Worm (Caenorhabditis elegans): ENCODE results near the gene ins-1.
A peak's percentile ranks its signal among the peaks of the same experiment; 100 is the strongest.

The ins-1 gene

ce11 chrIV:10463127-10463526 lies 26.6 kb downstream of the ins-1 start:
- TF ChIP-seq unc-39 (tag; optimal IDR thresholded peaks at IDR 0.05) (no peak), unc-62 (GFP tag; optimal IDR thresholded peaks at IDR 0.05) (no peak), crh-2 (tag; optimal IDR thresholded peaks at IDR 0.05) (peak; percentile 33), C34F6.9 (tag; optimal IDR thresholded peaks at IDR 0.05) (no peak), nhr-77 (tag; optimal IDR thresholded peaks at IDR 0.05) (no peak), alr-1 (tag; optimal IDR thresholded peaks at IDR 0.05) (no peak), mbf-1 (tag; optimal IDR thresholded peaks at IDR 0.05) (no peak), nhr-21 (tag; optimal IDR thresholded peaks at IDR 0.05) (no peak), R02D3.7 (tag; optimal IDR thresholded peaks at IDR 0.05) (no peak), peb-1 (tag; optimal IDR thresholded peaks at IDR 0.05) (no peak), sma-3 (GFP tag; optimal IDR thresholded peaks at IDR 0.05) (peak; percentile 17), elt-1 (tag; optimal IDR thresholded peaks at IDR 0.05) (no peak), nhr-12 (tag; optimal IDR thresholded peaks at IDR 0.05) (no peak), fos-1 (tag; optimal IDR thresholded peaks at IDR 0.05) (peak; percentile 98), skn-1 (tag; optimal IDR thresholded peaks at IDR 0.05) (no peak), ceh-82 (tag; optimal IDR thresholded peaks at IDR 0.05) (no peak), unc-55 (GFP tag; optimal IDR thresholded peaks at IDR 0.05) (no peak), gmeb-1 (tag; optimal IDR thresholded peaks at IDR 0.05) (peak; percentile 62), nhr-11 (tag; optimal IDR thresholded peaks at IDR 0.05) (no peak), sma-9 (GFP tag; optimal IDR thresholded peaks at IDR 0.05) (peak; percentile 79), sma-9 (tag; optimal IDR thresholded peaks at IDR 0.05) (no peak)

- TF ChIP-seq zag-1 (tag; optimal IDR thresholded peaks at IDR 0.05), result no peak
- no peak for TF ChIP-seq snpc-4 (tag; optimal IDR thresholded peaks at IDR 0.05)
- no peak for TF ChIP-seq blmp-1 (tag; optimal IDR thresholded peaks at IDR 0.05; ENCODE audit: insufficient read depth)
- TF ChIP-seq skn-1 (tag; optimal IDR thresholded peaks at IDR 0.05), result no peak
- no peak for TF ChIP-seq ceh-16 (tag; optimal IDR thresholded peaks at IDR 0.05)
- no peak for TF ChIP-seq lin-39 (tag; optimal IDR thresholded peaks at IDR 0.05)
- TF ChIP-seq nhr-12 (tag; optimal IDR thresholded peaks at IDR 0.05), result no peak
- no peak for TF ChIP-seq mab-5 (tag; optimal IDR thresholded peaks at IDR 0.05)
- TF ChIP-seq peb-1 (tag; optimal IDR thresholded peaks at IDR 0.05), result no peak
- no peak for TF ChIP-seq ceh-82 (tag; optimal IDR thresholded peaks at IDR 0.05)
These were observed 27.6 kb downstream of the ins-1 start, which contains the start of gene ugt-43 for ce11 chrIV:10463987-10464638. Gene ugt-43 (plus strand): TSS chrIV:10464588.

- TF ChIP-seq dmd-4 (tag; optimal IDR thresholded peaks at IDR 0.05) (no peak), mab-5 (tag; optimal IDR thresholded peaks at IDR 0.05) (no peak), nhr-77 (tag; optimal IDR thresholded peaks at IDR 0.05) (no peak), nhr-12 (tag; optimal IDR thresholded peaks at IDR 0.05) (no peak), lin-11 (tag; optimal IDR thresholded peaks at IDR 0.05) (no peak), elt-1 (tag; optimal IDR thresholded peaks at IDR 0.05) (no peak), ceh-16 (tag; optimal IDR thresholded peaks at IDR 0.05) (no peak), sma-9 (GFP tag; optimal IDR thresholded peaks at IDR 0.05) (no peak), sma-9 (tag; optimal IDR thresholded peaks at IDR 0.05) (no peak), nhr-23 (tag; optimal IDR thresholded peaks at IDR 0.05) (no peak), crh-2 (tag; optimal IDR thresholded peaks at IDR 0.05) (no peak), unc-55 (GFP tag; optimal IDR thresholded peaks at IDR 0.05) (no peak), alr-1 (tag; optimal IDR thresholded peaks at IDR 0.05) (no peak), ztf-1 (GFP tag; conservative IDR thresholded peaks at IDR 0.05) (no peak), nhr-129 (tag; optimal IDR thresholded peaks at IDR 0.05) (no peak)
These were observed 29.3 kb downstream of the ins-1 start for ce11 chrIV:10465764-10466163.

- peak; percentile 91 for TF ChIP-seq fos-1 (tag; optimal IDR thresholded peaks at IDR 0.05)
- peak; percentile 59 for TF ChIP-seq sma-9 (GFP tag; optimal IDR thresholded peaks at IDR 0.05)
- no peak for TF ChIP-seq sma-9 (tag; optimal IDR thresholded peaks at IDR 0.05)
- TF ChIP-seq nhr-237 (tag; optimal IDR thresholded peaks at IDR 0.05), result no peak
These were observed 29.9 kb downstream of the ins-1 start for ce11 chrIV:10466398-10466797.

ce11 chrIV:10467347-10467746 lies 30.8 kb downstream of the ins-1 start:
- no peak for TF ChIP-seq fos-1 (tag; optimal IDR thresholded peaks at IDR 0.05)
- TF ChIP-seq nhr-10 (tag; optimal IDR thresholded peaks at IDR 0.05), result no peak
- TF ChIP-seq peb-1 (tag; optimal IDR thresholded peaks at IDR 0.05), result no peak
- no peak for TF ChIP-seq lsy-2 (tag; optimal IDR thresholded peaks at IDR 0.05)
- TF ChIP-seq R02D3.7 (tag; optimal IDR thresholded peaks at IDR 0.05), result no peak
- TF ChIP-seq unc-55 (GFP tag; optimal IDR thresholded peaks at IDR 0.05), result no peak
- no peak for TF ChIP-seq Y55F3AM.14 (GFP tag; optimal IDR thresholded peaks at IDR 0.05)
- TF ChIP-seq blmp-1 (tag; optimal IDR thresholded peaks at IDR 0.05; ENCODE audit: insufficient read depth), result no peak
- no peak for TF ChIP-seq ztf-4 (tag; optimal IDR thresholded peaks at IDR 0.05)
- no peak for TF ChIP-seq nhr-129 (tag; optimal IDR thresholded peaks at IDR 0.05)
